Worm (Caenorhabditis elegans) whole organism, L4 larva: ENCODE measurements around the gene F58B4.5.

Experiments used
- F10B5.3 ChIP-seq: sonication (generic microtip); optimal IDR thresholded peaks from 2 replicates; lab custom pipeline; 2016; ENCODE audit warnings: mild to moderate bottlenecking, missing genetic modification characterization, missing compliant biosample characterization
- F37D6.2 ChIP-seq: sonication (generic microtip); optimal IDR thresholded peaks from 2 replicates; lab custom pipeline; 2016; ENCODE audit warnings: mild to moderate bottlenecking, missing genetic modification characterization, missing compliant biosample characterization
- R02D3.7 ChIP-seq: fragments of 150-350 bp; sonication (generic microtip); optimal IDR thresholded peaks from 3 replicates; lab custom pipeline; 2014; ENCODE audit warnings: missing biosample characterization, missing genetic modification characterization
- T20F7.1 ChIP-seq: fragments of 200-800 bp; sonication (Bioruptor generic); optimal IDR thresholded peaks from 2 replicates; lab custom pipeline; 2018; ENCODE audit warnings: mild to moderate bottlenecking, missing genetic modification characterization, missing compliant biosample characterization
- T26A8.4 ChIP-seq: fragments of 200-800 bp; sonication (Bioruptor generic); IDR thresholded peaks from 2 replicates; pipeline ENCODE4 v1.3.6; 2022; ENCODE audit warnings: missing genetic modification characterization, missing compliant biosample characterization
- Y105C5A.15 ChIP-seq: fragments of 200-800 bp; sonication (Bioruptor generic); IDR thresholded peaks from 2 replicates; pipeline ENCODE4 v1.3.6; 2022; ENCODE audit warnings: missing genetic modification characterization, missing compliant biosample characterization
- Y5F2A.4 ChIP-seq: fragments of 200-800 bp; sonication (Bioruptor generic); optimal IDR thresholded peaks from 2 replicates; lab custom pipeline; 2018; ENCODE audit warnings: mild to moderate bottlenecking, missing genetic modification characterization, missing compliant biosample characterization
- aha-1 ChIP-seq: fragments of 150-350 bp; peaks from one replicate; lab custom pipeline; 2014; ENCODE audit warnings: missing biosample characterization, missing genetic modification characterization
- attf-4 ChIP-seq: sonication (generic microtip); optimal IDR thresholded peaks from 3 replicates; lab custom pipeline; 2017; ENCODE audit warnings: missing biosample characterization, missing genetic modification characterization
- ceh-32 ChIP-seq: sonication (generic microtip); optimal IDR thresholded peaks from 2 replicates; lab custom pipeline; 2016; ENCODE audit warnings: mild to moderate bottlenecking, missing genetic modification characterization, missing compliant biosample characterization; ENCODE audit not compliant: poor library complexity
- ceh-82 ChIP-seq: sonication (generic microtip); optimal IDR thresholded peaks from 2 replicates; lab custom pipeline; 2017; ENCODE audit warnings: missing biosample characterization, missing genetic modification characterization
- ces-1 ChIP-seq: fragments of 150-350 bp; sonication (generic microtip); optimal IDR thresholded peaks from 4 replicates; lab custom pipeline; 2014; ENCODE audit warnings: missing biosample characterization, missing genetic modification reagents, missing genetic modification characterization
- daf-12 ChIP-seq: fragments of 150-350 bp; optimal IDR thresholded peaks from 2 replicates; lab custom pipeline; 2014; ENCODE audit warnings: missing biosample characterization, missing genetic modification reagents, missing genetic modification characterization
- daf-19 ChIP-seq: fragments of 200-800 bp; sonication (Bioruptor generic); conservative IDR thresholded peaks from 2 replicates; pipeline ENCODE4 v1.3.6; 2022; ENCODE audit warnings: missing genetic modification characterization, missing compliant biosample characterization
- dmd-6 ChIP-seq: fragments of 200-800 bp; sonication (Bioruptor generic); IDR thresholded peaks from 2 replicates; pipeline ENCODE4 v1.3.6; 2022; ENCODE audit warnings: missing genetic modification reagents, missing genetic modification characterization, missing compliant biosample characterization
- dmd-9 ChIP-seq: fragments of 200-800 bp; sonication (Bioruptor generic); IDR thresholded peaks from 2 replicates; pipeline ENCODE4 v1.3.6; 2022; ENCODE audit warnings: missing genetic modification reagents, missing genetic modification characterization, missing compliant biosample characterization
- dpl-1 ChIP-seq: fragments of 150-350 bp; optimal IDR thresholded peaks from 2 replicates; lab custom pipeline; 2014; ENCODE audit warnings: missing biosample characterization, missing genetic modification reagents, missing genetic modification characterization
- egl-43 ChIP-seq: fragments of 200-800 bp; sonication (Bioruptor generic); IDR thresholded peaks from 2 replicates; pipeline ENCODE4 v1.3.6; 2022; ENCODE audit warnings: missing genetic modification reagents, missing genetic modification characterization, missing compliant biosample characterization
- fkh-10 ChIP-seq: fragments of 150-350 bp; optimal IDR thresholded peaks from 2 replicates; lab custom pipeline; 2014; ENCODE audit warnings: missing biosample characterization, missing genetic modification reagents, missing genetic modification characterization
- gei-8 ChIP-seq: fragments of 200-800 bp; sonication (Bioruptor generic); optimal IDR thresholded peaks from 2 replicates; lab custom pipeline; 2018; ENCODE audit warnings: mild to moderate bottlenecking, missing genetic modification characterization, missing compliant biosample characterization
- hif-1 ChIP-seq, 2 experiments: sonication (generic microtip); optimal IDR thresholded peaks; 2 replicates each; lab custom pipeline; 2016 to 2017; ENCODE audit warnings: missing compliant biosample characterization in 2 of 2, missing genetic modification characterization in 2 of 2, missing genetic modification reagents in 2 of 2, missing genotype in 2 of 2, mild to moderate bottlenecking in 1 of 2
- hlh-11 ChIP-seq: fragments of 200-800 bp; sonication (Bioruptor generic); optimal IDR thresholded peaks from 2 replicates; lab custom pipeline; 2018; ENCODE audit warnings: mild to moderate bottlenecking, missing genetic modification characterization, missing compliant biosample characterization
- hlh-30 ChIP-seq: sonication (generic microtip); optimal IDR thresholded peaks from 2 replicates; lab custom pipeline; 2017; ENCODE audit warnings: antibody characterized with exemption, mild to moderate bottlenecking, missing genetic modification characterization, missing compliant biosample characterization; ENCODE audit not compliant: insufficient read depth
- lin-38 ChIP-seq: fragments of 200-800 bp; sonication (Bioruptor generic); IDR thresholded peaks from 2 replicates; pipeline ENCODE4 v1.3.6; 2022; ENCODE audit warnings: missing genetic modification reagents, missing genetic modification characterization, missing compliant biosample characterization
- lir-3 ChIP-seq: sonication (generic microtip); optimal IDR thresholded peaks from 2 replicates; lab custom pipeline; 2016; ENCODE audit warnings: mild to moderate bottlenecking, missing genetic modification characterization, missing compliant biosample characterization
- lsy-2 ChIP-seq, 2 experiments: fragments of 150-350 bp in 1 of 2; sonication (generic microtip) in 1 of 2; optimal IDR thresholded peaks; 2 replicates each; lab custom pipeline; 2014 to 2017; ENCODE audit warnings: missing biosample characterization in 2 of 2, missing genetic modification characterization in 2 of 2
- madf-5 ChIP-seq, 2 experiments: fragments of 200-800 bp; sonication (Bioruptor generic); IDR thresholded peaks; 2 replicates each; pipeline ENCODE4 v1.3.6; 2022; ENCODE audit warnings: missing compliant biosample characterization in 2 of 2, missing genetic modification characterization in 2 of 2
- mdl-1 ChIP-seq, 2 experiments: fragments of 150-350 bp in 1 of 2; sonication (generic microtip) in 1 of 2; optimal IDR thresholded peaks; 2 replicates each; lab custom pipeline; 2014 to 2017; ENCODE audit warnings: missing biosample characterization in 2 of 2, missing genetic modification characterization in 2 of 2
- mep-1 ChIP-seq: fragments of 150-350 bp; sonication (generic microtip); optimal IDR thresholded peaks from 3 replicates; lab custom pipeline; 2014; ENCODE audit warnings: missing biosample characterization, missing genetic modification characterization
- mxl-2 ChIP-seq: fragments of 200-800 bp; sonication (Bioruptor generic); conservative IDR thresholded peaks from 2 replicates; pipeline ENCODE4 v1.3.6; 2022; ENCODE audit warnings: missing genetic modification reagents, missing genetic modification characterization, missing compliant biosample characterization
- nhr-42 ChIP-seq: fragments of 200-800 bp; sonication (Bioruptor generic); IDR thresholded peaks from 2 replicates; pipeline ENCODE4 v1.3.6; 2022; ENCODE audit warnings: missing genetic modification characterization, missing compliant biosample characterization
- nhr-6 ChIP-seq: fragments of 150-350 bp; optimal IDR thresholded peaks from 2 replicates; lab custom pipeline; 2014; ENCODE audit warnings: missing biosample characterization, missing genetic modification characterization
- nhr-77 ChIP-seq: fragments of 150-350 bp; optimal IDR thresholded peaks from 2 replicates; lab custom pipeline; 2014; ENCODE audit warnings: missing biosample characterization, missing genetic modification characterization
- rbr-2 ChIP-seq: sonication (generic microtip); optimal IDR thresholded peaks from 2 replicates; lab custom pipeline; 2016; ENCODE audit warnings: missing genotype, missing genetic modification characterization, missing compliant biosample characterization
- set-16 ChIP-seq: fragments of 200-800 bp; sonication (Bioruptor generic); IDR thresholded peaks from 2 replicates; pipeline ENCODE4 v1.3.6; 2022; ENCODE audit warnings: missing genetic modification reagents, missing genetic modification characterization, missing compliant biosample characterization
- skn-1 ChIP-seq: fragments of 150-350 bp; optimal IDR thresholded peaks from 2 replicates; lab custom pipeline; 2014; ENCODE audit warnings: missing biosample characterization, missing genetic modification characterization
- snpc-1.2 ChIP-seq: fragments of 200-800 bp; sonication (Bioruptor generic); IDR thresholded peaks from 2 replicates; pipeline ENCODE4 v1.3.6; 2022; ENCODE audit warnings: missing genetic modification reagents, missing genetic modification characterization, missing compliant biosample characterization
- snpc-4 ChIP-seq: fragments of 150-350 bp; optimal IDR thresholded peaks from 2 replicates; lab custom pipeline; 2014; ENCODE audit warnings: missing biosample characterization, missing genetic modification characterization
- spr-1 ChIP-seq: sonication (generic microtip); optimal IDR thresholded peaks from 2 replicates; lab custom pipeline; 2016; ENCODE audit warnings: mild to moderate bottlenecking, missing genetic modification characterization, missing compliant biosample characterization
- spr-3 ChIP-seq: fragments of 200-800 bp; sonication (Bioruptor generic); optimal IDR thresholded peaks from 2 replicates; lab custom pipeline; 2018; ENCODE audit warnings: mild to moderate bottlenecking, missing genetic modification characterization, missing compliant biosample characterization
- tra-1 ChIP-seq: fragments of 200-800 bp; sonication (Bioruptor generic); IDR thresholded peaks from 2 replicates; pipeline ENCODE4 v1.3.6; 2022; ENCODE audit warnings: missing genetic modification reagents, missing genetic modification characterization, missing compliant biosample characterization
- unc-130 ChIP-seq: sonication (generic microtip); optimal IDR thresholded peaks from 2 replicates; lab custom pipeline; 2016; ENCODE audit warnings: missing genetic modification reagents, missing genetic modification characterization, missing compliant biosample characterization
- unc-62 ChIP-seq, 3 experiments: fragments of 150-350 bp in 1 of 3; sonication (generic microtip); optimal IDR thresholded peaks in 2 of 3; peaks in 1 of 3; 1 replicate in 1 of 3; 2 replicates in 2 of 3; lab custom pipeline; 2014 to 2017; ENCODE audit warnings: missing biosample characterization in 3 of 3, missing genetic modification characterization in 3 of 3, missing genetic modification reagents in 3 of 3, missing genotype in 1 of 3
- vab-7 ChIP-seq: fragments of 200-800 bp; sonication (Bioruptor generic); IDR thresholded peaks from 2 replicates; pipeline ENCODE4 v1.3.6; 2022; ENCODE audit warnings: missing genetic modification reagents, missing genetic modification characterization, missing compliant biosample characterization
- zag-1 ChIP-seq: fragments of 150-350 bp; optimal IDR thresholded peaks from 2 replicates; lab custom pipeline; 2014; ENCODE audit warnings: missing biosample characterization, missing genetic modification characterization
- zfp-3 ChIP-seq: fragments of 200-800 bp; sonication (Bioruptor generic); conservative IDR thresholded peaks from 2 replicates; pipeline ENCODE4 v1.3.6; 2022; ENCODE audit warnings: missing genetic modification reagents, missing genetic modification characterization, missing compliant biosample characterization
- zip-2 ChIP-seq: fragments of 150-350 bp; optimal IDR thresholded peaks from 2 replicates; lab custom pipeline; 2014; ENCODE audit warnings: missing biosample characterization, missing genetic modification characterization
- ztf-11 ChIP-seq: fragments of 150-350 bp; optimal IDR thresholded peaks from 2 replicates; lab custom pipeline; 2014; ENCODE audit warnings: missing biosample characterization, missing genetic modification characterization
- ztf-7 ChIP-seq: fragments of 150-350 bp; optimal IDR thresholded peaks from 2 replicates; lab custom pipeline; 2014; ENCODE audit warnings: missing biosample characterization, missing genetic modification characterization

F58B4.5 gene

ce11 chrV:10936681-10937080 is 4.2 kb downstream of the F58B4.5 start, which contains the start of gene F17C11.12 (continued):
- TF ChIP-seq attf-4 (tag; lab: Kevin White, UChicago) (no peak), lsy-2 (tag; optimal IDR thresholded peaks at IDR 0.05; lab: Kevin White, UChicago) (no peak), nhr-77 (tag; lab: Kevin White, UChicago) (peak; percentile 8), ceh-32 (tag; lab: Kevin White, UChicago) (no peak), egl-43 (GFP tag; lab: Robert Waterston, UW) (no peak), unc-62 (GFP tag; optimal IDR thresholded peaks at IDR 0.05 in 1 of 2; lab: Kevin White, UChicago) (no peak), unc-62 (tag; optimal IDR thresholded peaks at IDR 0.05; lab: Kevin White, UChicago) (no peak), hlh-30 (no peak), zip-2 (tag; lab: Kevin White, UChicago) (no peak)

ce11 chrV:10937294-10937693 is 4.8 kb downstream of the F58B4.5 start:
- TF ChIP-seq mep-1 (tag; lab: Kevin White, UChicago) (peak; percentile 70), hlh-30 (peak; percentile 85), zfp-3 (GFP tag; lab: Robert Waterston, UW) (no peak), fkh-10 (peak; percentile 95), set-16 (no peak), aha-1 (tag; lab: Kevin White, UChicago) (peak; percentile 30), T26A8.4 (peak; percentile 32; the same call in 1 of the 2 replicates), tra-1 (no peak), ztf-11 (tag; lab: Kevin White, UChicago) (no peak), snpc-4 (tag; lab: Kevin White, UChicago) (no peak), hif-1 (tag; optimal IDR thresholded peaks at IDR 0.05; lab: Kevin White, UChicago) (peak in 1 of 2 experiments; percentile 43), nhr-6 (no peak), egl-43 (GFP tag; lab: Robert Waterston, UW) (no peak), snpc-1.2 (GFP tag; lab: Robert Waterston, UW) (no peak), zag-1 (no peak), skn-1 (tag; lab: Kevin White, UChicago) (no peak), mdl-1 (tag; optimal IDR thresholded peaks at IDR 0.05; lab: Kevin White, UChicago) (peak in 1 of 2 experiments; percentile 29), vab-7 (no peak), ceh-82 (tag; lab: Kevin White, UChicago) (no peak), dmd-9 (no peak), ztf-7 (tag; lab: Kevin White, UChicago) (peak; percentile 93), hlh-11 (tag; lab: Kevin White, UChicago) (peak; percentile 23), dpl-1 (no peak), daf-19 (GFP tag; lab: Robert Waterston, UW) (no peak), mxl-2 (GFP tag; lab: Robert Waterston, UW) (no peak), unc-62 (GFP tag; optimal IDR thresholded peaks at IDR 0.05 in 1 of 2; lab: Kevin White, UChicago) (peak in 1 of 2 experiments; percentile 66), unc-62 (tag; optimal IDR thresholded peaks at IDR 0.05; lab: Kevin White, UChicago) (no peak), Y5F2A.4 (GFP tag; lab: Kevin White, UChicago) (no peak), T20F7.1 (GFP tag; lab: Kevin White, UChicago) (no peak), spr-1 (no peak), nhr-42 (GFP tag; lab: Robert Waterston, UW) (0 out of 2 replicates have a peak, but pooled peaks have one; percentile 16), F10B5.3 (tag; lab: Kevin White, UChicago) (no peak), ces-1 (GFP tag; lab: Kevin White, UChicago) (peak; percentile 70), Y105C5A.15 (no peak), unc-130 (GFP tag; lab: Kevin White, UChicago) (no peak), lir-3 (tag; lab: Kevin White, UChicago) (no peak), daf-12 (tag; lab: Kevin White, UChicago) (no peak), R02D3.7 (tag; lab: Kevin White, UChicago) (no peak), dmd-6 (peak; percentile 65), rbr-2 (tag; lab: Kevin White, UChicago) (no peak), madf-5 (GFP tag; IDR thresholded peaks at IDR 0.05; lab: Robert Waterston, UW) (no peak), gei-8 (GFP tag; lab: Kevin White, UChicago) (peak; percentile 43), lin-38 (0 out of 2 replicates have a peak, but pooled peaks have one; percentile 23), spr-3 (GFP tag; lab: Kevin White, UChicago) (no peak), F37D6.2 (tag; lab: Kevin White, UChicago) (no peak)
